Worm (Caenorhabditis elegans) whole organism, L4/young adult: ENCODE measurements around the gene sdz-4.
"Not testable (repeated sequence)": the region's sequence is repeated elsewhere in the genome, so short reads cannot be mapped to it uniquely, and the experiment has no call there.

Experiments
- W03F9.2 ChIP-seq: fragments of 150-350 bp; optimal IDR thresholded peaks from 2 replicates; lab custom pipeline; 2014; ENCODE audit warnings: missing biosample characterization, missing genetic modification characterization
- him-1 ChIP-seq: sonication (generic microtip); optimal IDR thresholded peaks from 2 replicates; lab custom pipeline; 2016; ENCODE audit warnings: missing genotype, missing genetic modification reagents, missing genetic modification characterization, missing compliant biosample characterization

- TF ChIP-seq W03F9.2, him-1 (tag; lab: Kevin White, UChicago): not testable (repeated sequence)
Observed at ce11 chrII:966962-967361, 8.2 kb downstream of the sdz-4 start, which contains the start of gene fbxc-18.
